Fruit fly (Drosophila melanogaster) whole organism, embryonic: Measurements from ENCODE around the gene ATPsyngamma.
A peak's percentile ranks its signal among the peaks of the same experiment; 100 is the strongest.

ENCODE experiments used
- Awh ChIP-seq: fragments of 200-800 bp; sonication (Bioruptor generic); IDR thresholded peaks from 2 replicates; pipeline ENCODE4, ENCODE4 v1.3.6; 2022; ENCODE audit warnings: missing biosample characterization, missing genetic modification characterization
- CG10979 ChIP-seq: fragments of 200-800 bp; sonication (Bioruptor generic); optimal IDR thresholded peaks from 2 replicates; lab custom pipeline; 2018; ENCODE audit warnings: missing biosample characterization, mild to moderate bottlenecking, missing genetic modification characterization, moderate library complexity
- CG11398 ChIP-seq: fragments of 200-800 bp; sonication (Bioruptor generic); optimal IDR thresholded peaks from 2 replicates; lab custom pipeline; 2016; ENCODE audit warnings: missing biosample characterization, missing genetic modification characterization
- CG12236 ChIP-seq: fragments of 200-800 bp; sonication (Bioruptor generic); optimal IDR thresholded peaks from 2 replicates; lab custom pipeline; 2016; ENCODE audit warnings: missing biosample characterization, missing genetic modification characterization
- CG12391 ChIP-seq: fragments of 200-800 bp; sonication (Bioruptor generic); optimal IDR thresholded peaks from 3 replicates; lab custom pipeline; 2018; ENCODE audit warnings: missing biosample characterization, mild to moderate bottlenecking, missing genetic modification characterization, moderate library complexity
- CG12942 ChIP-seq: fragments of 200-800 bp; sonication (Bioruptor generic); optimal IDR thresholded peaks from 3 replicates; lab custom pipeline; 2016; ENCODE audit warnings: missing biosample characterization, missing genetic modification characterization
- CG14014 ChIP-seq: fragments of 200-800 bp; sonication (Bioruptor generic); IDR thresholded peaks from 2 replicates; pipeline ENCODE4 v1.3.6; 2022; ENCODE audit warnings: missing biosample characterization, missing genetic modification characterization
- CG14667 ChIP-seq: fragments of 200-800 bp; sonication (Bioruptor generic); IDR thresholded peaks from 2 replicates; pipeline ENCODE4 v1.3.6; 2022; ENCODE audit warnings: missing biosample characterization, missing genetic modification characterization
- CG15011 ChIP-seq: fragments of 200-800 bp; sonication (Bioruptor generic); optimal IDR thresholded peaks from 3 replicates; lab custom pipeline; 2018; ENCODE audit warnings: missing biosample characterization, mild to moderate bottlenecking, missing genetic modification characterization
- CG3065 ChIP-seq: fragments of 200-800 bp; sonication (Bioruptor generic); optimal IDR thresholded peaks from 2 replicates; lab custom pipeline; 2016; ENCODE audit warnings: missing biosample characterization, missing genetic modification characterization
- CG33213 ChIP-seq: fragments of 200-800 bp; sonication (Bioruptor generic); optimal IDR thresholded peaks from 3 replicates; lab custom pipeline; 2016; ENCODE audit warnings: missing biosample characterization, missing genetic modification characterization
- CG34376 ChIP-seq: fragments of 200-800 bp; sonication (Bioruptor generic); optimal IDR thresholded peaks from 2 replicates; lab custom pipeline; 2018; ENCODE audit warnings: missing biosample characterization, mild to moderate bottlenecking, missing genetic modification characterization
- CG3838 ChIP-seq: fragments of 200-800 bp; sonication (Bioruptor generic); optimal IDR thresholded peaks from 3 replicates; lab custom pipeline; 2016; ENCODE audit warnings: missing biosample characterization, missing genetic modification characterization
- CG4854 ChIP-seq: fragments of 200-800 bp; sonication (Bioruptor generic); optimal IDR thresholded peaks from 2 replicates; lab custom pipeline; 2016; ENCODE audit warnings: missing biosample characterization, missing genetic modification characterization, inconsistent platforms
- CG7839 ChIP-seq: fragments of 200-800 bp; sonication (Bioruptor generic); optimal IDR thresholded peaks from 3 replicates; lab custom pipeline; 2018; ENCODE audit warnings: missing biosample characterization, mild to moderate bottlenecking, missing genetic modification characterization, moderate library complexity
- CG8281 ChIP-seq: fragments of 200-800 bp; sonication (Bioruptor generic); optimal IDR thresholded peaks from 2 replicates; lab custom pipeline; 2018; ENCODE audit warnings: missing biosample characterization, mild to moderate bottlenecking, missing genetic modification characterization, moderate library complexity
- CG8388 ChIP-seq: fragments of 200-800 bp; sonication (Bioruptor generic); optimal IDR thresholded peaks from 2 replicates; lab custom pipeline; 2019; ENCODE audit warnings: missing biosample characterization, mild to moderate bottlenecking, missing genetic modification characterization, moderate library complexity
- CG8478 ChIP-seq: fragments of >200 bp; optimal IDR thresholded peaks from 2 replicates; lab custom pipeline; 2018
- CTCF ChIP-seq: fragments of 200-800 bp; sonication (Bioruptor generic); optimal IDR thresholded peaks from 2 replicates; lab custom pipeline; 2017; ENCODE audit warnings: missing biosample characterization, mild to moderate bottlenecking, missing genetic modification characterization, moderate library complexity
- CoRest ChIP-seq: fragments of 200-800 bp; sonication (Bioruptor generic); optimal IDR thresholded peaks from 3 replicates; lab custom pipeline; 2018; ENCODE audit warnings: missing biosample characterization, mild to moderate bottlenecking, missing genetic modification characterization, moderate library complexity
- Doc2 ChIP-seq: fragments of 200-800 bp; sonication (Bioruptor generic); IDR thresholded peaks from 2 replicates; pipeline ENCODE4 v1.3.6; 2022; ENCODE audit warnings: missing biosample characterization, missing genetic modification characterization
- Hmx ChIP-seq: fragments of 200-800 bp; sonication (Bioruptor generic); optimal IDR thresholded peaks from 2 replicates; lab custom pipeline; 2016; ENCODE audit warnings: missing biosample characterization, missing genetic modification characterization
- Hr3 ChIP-seq: fragments of 200-800 bp; sonication (Bioruptor generic); optimal IDR thresholded peaks from 3 replicates; lab custom pipeline; 2016; ENCODE audit warnings: missing biosample characterization, missing genetic modification characterization
- Mad ChIP-seq: fragments of 200-800 bp; sonication (Bioruptor generic); optimal IDR thresholded peaks from 2 replicates; lab custom pipeline; 2016; ENCODE audit warnings: missing biosample characterization, missing genetic modification characterization
- Ravus ChIP-seq: fragments of 200-800 bp; sonication (Bioruptor generic); IDR thresholded peaks from 2 replicates; pipeline ENCODE4 v1.3.6; 2022; ENCODE audit warnings: missing biosample characterization, missing genetic modification characterization
- ab ChIP-seq: fragments of 200-800 bp; sonication (Bioruptor generic); optimal IDR thresholded peaks from 2 replicates; lab custom pipeline; 2016; ENCODE audit warnings: missing biosample characterization, missing genetic modification characterization
- amos ChIP-seq: fragments of 200-800 bp; sonication (Bioruptor generic); IDR thresholded peaks from 2 replicates; pipeline ENCODE4 v1.3.6; 2022; ENCODE audit warnings: missing biosample characterization, missing genetic modification characterization; ENCODE audit not compliant: partially characterized antibody
- ap ChIP-seq: fragments of 200-800 bp; sonication (Bioruptor generic); IDR thresholded peaks from 2 replicates; pipeline ENCODE4 v1.3.6; 2022; ENCODE audit warnings: missing biosample characterization, missing genetic modification characterization
- ato ChIP-seq: fragments of 200-800 bp; sonication (Bioruptor generic); IDR thresholded peaks from 2 replicates; pipeline ENCODE4 v1.3.6; 2022; ENCODE audit warnings: missing biosample characterization, missing genetic modification characterization; ENCODE audit not compliant: partially characterized antibody
- az2 ChIP-seq: fragments of 200-800 bp; sonication (Bioruptor generic); optimal IDR thresholded peaks from 3 replicates; lab custom pipeline; 2016; ENCODE audit warnings: missing biosample characterization, missing genetic modification characterization
- bab2 ChIP-seq: fragments of 200-800 bp; sonication (Bioruptor generic); optimal IDR thresholded peaks from 2 replicates; lab custom pipeline; 2016; ENCODE audit warnings: missing biosample characterization, missing genetic modification characterization
- bcd ChIP-seq: fragments of 200-800 bp; sonication (Bioruptor generic); optimal IDR thresholded peaks from 2 replicates; lab custom pipeline; 2017; ENCODE audit warnings: missing biosample characterization, mild to moderate bottlenecking, missing genetic modification characterization
- chm ChIP-seq: fragments of 200-800 bp; sonication (Bioruptor generic); IDR thresholded peaks from 2 replicates; pipeline ENCODE4 v1.3.6; 2022; ENCODE audit warnings: missing biosample characterization, missing genetic modification characterization
- dysf ChIP-seq: fragments of 200-800 bp; sonication (Bioruptor generic); IDR thresholded peaks from 3 replicates; pipeline ENCODE4 v1.3.6; 2022; ENCODE audit warnings: missing biosample characterization, missing genetic modification characterization
- gce ChIP-seq: fragments of 200-800 bp; sonication (Bioruptor generic); IDR thresholded peaks from 3 replicates; pipeline ENCODE4 v1.3.6; 2022; ENCODE audit warnings: missing biosample characterization, missing genetic modification characterization
- insv ChIP-seq, 2 experiments: fragments of 200-800 bp; sonication (Bioruptor generic); optimal IDR thresholded peaks; 3 replicates each; lab custom pipeline; 2016 to 2018; ENCODE audit warnings: missing biosample characterization in 2 of 2, missing genetic modification characterization in 2 of 2
- kah ChIP-seq: fragments of 200-800 bp; sonication (Bioruptor generic); optimal IDR thresholded peaks from 2 replicates; lab custom pipeline; 2018; ENCODE audit warnings: missing biosample characterization, mild to moderate bottlenecking, missing genetic modification characterization
- lmd ChIP-seq: fragments of 200-800 bp; sonication (Bioruptor generic); IDR thresholded peaks from 2 replicates; pipeline ENCODE4 v1.3.6; 2022; ENCODE audit warnings: missing biosample characterization, missing genetic modification characterization
- lov ChIP-seq, 2 experiments: fragments of 200-800 bp in 1 of 2; fragments of >200 bp in 1 of 2; sonication (Bioruptor generic) in 1 of 2; IDR thresholded peaks in 1 of 2; optimal IDR thresholded peaks in 1 of 2; 2 replicates in 1 of 2; 3 replicates in 1 of 2; pipeline versions ENCODE4 v1.3.6 to Lab custom; 2017 to 2022; ENCODE audit warnings: missing biosample characterization in 1 of 2, missing genetic modification characterization in 1 of 2
- nmo ChIP-seq: fragments of 200-800 bp; sonication (Bioruptor generic); optimal IDR thresholded peaks from 2 replicates; lab custom pipeline; 2018; ENCODE audit warnings: missing biosample characterization, mild to moderate bottlenecking, missing genetic modification characterization, moderate library complexity
- p53 ChIP-seq: fragments of 200-800 bp; sonication (Bioruptor generic); optimal IDR thresholded peaks from 2 replicates; lab custom pipeline; 2016; ENCODE audit warnings: missing biosample characterization, missing genetic modification characterization
- pnt ChIP-seq: fragments of 200-800 bp; sonication (Bioruptor generic); optimal IDR thresholded peaks from 3 replicates; lab custom pipeline; 2016; ENCODE audit warnings: missing biosample characterization, missing genetic modification characterization
- repo ChIP-seq: fragments of 200-800 bp; sonication (Bioruptor generic); optimal IDR thresholded peaks from 2 replicates; lab custom pipeline; 2016; ENCODE audit warnings: missing biosample characterization, missing genetic modification characterization
- shn ChIP-seq: fragments of 200-800 bp; sonication (Bioruptor generic); optimal IDR thresholded peaks from 3 replicates; lab custom pipeline; 2016; ENCODE audit warnings: missing biosample characterization, missing genetic modification characterization
- sim ChIP-seq: fragments of 200-800 bp; sonication (Bioruptor generic); IDR thresholded peaks from 2 replicates; pipeline ENCODE4 v1.3.6; 2022; ENCODE audit warnings: missing biosample characterization, missing genetic modification characterization
- slou ChIP-seq: fragments of 200-800 bp; sonication (Bioruptor generic); optimal IDR thresholded peaks from 3 replicates; lab custom pipeline; 2016; ENCODE audit warnings: missing biosample characterization, missing genetic modification characterization
- trh ChIP-seq: fragments of 200-800 bp; sonication (Bioruptor generic); optimal IDR thresholded peaks from 2 replicates; lab custom pipeline; 2016; ENCODE audit warnings: missing biosample characterization, missing genetic modification characterization
- tup ChIP-seq: fragments of 200-800 bp; sonication (Bioruptor generic); optimal IDR thresholded peaks from 2 replicates; lab custom pipeline; 2016; ENCODE audit warnings: missing biosample characterization, mild to moderate bottlenecking, missing genetic modification characterization, moderate library complexity
- unpg ChIP-seq: fragments of 200-800 bp; sonication (Bioruptor generic); optimal IDR thresholded peaks from 3 replicates; lab custom pipeline; 2018; ENCODE audit warnings: missing biosample characterization, mild to moderate bottlenecking, missing genetic modification characterization, moderate library complexity
- vvl ChIP-seq: fragments of 200-800 bp; sonication (Bioruptor generic); IDR thresholded peaks from 2 replicates; pipeline ENCODE4 v1.3.6; 2022; ENCODE audit warnings: missing biosample characterization, missing genetic modification characterization
- zf30C ChIP-seq: fragments of 200-800 bp; sonication (Bioruptor generic); optimal IDR thresholded peaks from 3 replicates; lab custom pipeline; 2018; ENCODE audit warnings: missing biosample characterization, mild to moderate bottlenecking, missing genetic modification characterization

ATPsyngamma gene

dm6 chr3R:29774360-29775193 lies 25.6 kb upstream of the ATPsyngamma start (continued):
- peak; percentile 30 for TF ChIP-seq unpg (GFP tag; lab: Kevin White, UChicago)
- TF ChIP-seq trh = no peak
- TF ChIP-seq CG15011 (GFP tag; lab: Kevin White, UChicago) = no peak
- no peak for TF ChIP-seq ab (GFP tag; lab: Kevin White, UChicago)
- no peak for TF ChIP-seq Mad (GFP tag; lab: Kevin White, UChicago)
- peak; percentile 43; the same call in 1 of the 2 replicates for TF ChIP-seq vvl (GFP tag; lab: Robert Waterston, UW)
- TF ChIP-seq shn (GFP tag; lab: Kevin White, UChicago) = no peak
- TF ChIP-seq CG8388 (GFP tag; lab: Kevin White, UChicago) = no peak
- TF ChIP-seq az2 = no peak
- no peak for TF ChIP-seq sim (GFP tag; lab: Robert Waterston, UW)
- TF ChIP-seq CG4854 (GFP tag; lab: Kevin White, UChicago) = no peak
- no peak for TF ChIP-seq ato
- peak; percentile 29; the same call in 1 of the 2 replicates for TF ChIP-seq CG14014 (GFP tag; lab: Robert Waterston, UW)
- no peak for TF ChIP-seq repo
- TF ChIP-seq CG33213 (GFP tag; lab: Kevin White, UChicago) = no peak
- TF ChIP-seq CG11398 (GFP tag; lab: Kevin White, UChicago) = no peak
- TF ChIP-seq CG7839 = no peak
- TF ChIP-seq tup (GFP tag; lab: Kevin White, UChicago) = no peak
- no peak for TF ChIP-seq CG12236 (GFP tag; lab: Kevin White, UChicago)
- TF ChIP-seq CG12391 (tag; lab: Kevin White, UChicago) = no peak
- no peak for TF ChIP-seq lmd (GFP tag; lab: Robert Waterston, UW)
- no peak for TF ChIP-seq CTCF
- no peak for TF ChIP-seq pnt
- TF ChIP-seq CG14667 (GFP tag; lab: Robert Waterston, UW) = no peak
- no peak for TF ChIP-seq CG10979 (tag; lab: Kevin White, UChicago)
- no peak for TF ChIP-seq zf30C
- no peak for TF ChIP-seq CG34376 (GFP tag; lab: Kevin White, UChicago)
- no peak for TF ChIP-seq dysf (GFP tag; lab: Robert Waterston, UW)
- TF ChIP-seq lov (optimal IDR thresholded peaks at IDR 0.05; lab: Kevin White, UChicago) = no peak
- TF ChIP-seq lov (GFP tag; IDR thresholded peaks at IDR 0.05; lab: Robert Waterston, UW) = no peak
- TF ChIP-seq bab2 (GFP tag; lab: Kevin White, UChicago) = no peak
- TF ChIP-seq kah (GFP tag; lab: Kevin White, UChicago) = peak; percentile 20
- TF ChIP-seq Hr3 (GFP tag; lab: Kevin White, UChicago) = no peak
- TF ChIP-seq nmo (GFP tag; lab: Kevin White, UChicago) = no peak
- TF ChIP-seq Ravus (GFP tag; lab: Robert Waterston, UW) = no peak
- peak; percentile 44 to 91 for TF ChIP-seq insv (GFP tag; optimal IDR thresholded peaks at IDR 0.05; lab: Kevin White, UChicago)
- TF ChIP-seq CG8478 (lab: Kevin White, UChicago) = no peak
- no peak; the same call in 2 of the 3 replicates for TF ChIP-seq gce (GFP tag; lab: Robert Waterston, UW)
- no peak for TF ChIP-seq bcd (GFP tag; lab: Kevin White, UChicago)
- TF ChIP-seq CG8281 (tag; lab: Kevin White, UChicago) = no peak
- TF ChIP-seq amos = no peak; the same call in 1 of the 2 replicates
- TF ChIP-seq Hmx = no peak
- no peak for TF ChIP-seq CG3838
- no peak for TF ChIP-seq Awh (GFP tag; lab: Robert Waterston, UW)
- TF ChIP-seq CG3065 (GFP tag; lab: Kevin White, UChicago) = no peak
- no peak for TF ChIP-seq CG12942 (GFP tag; lab: Kevin White, UChicago)
- TF ChIP-seq CoRest (tag; lab: Kevin White, UChicago) = no peak
- TF ChIP-seq Doc2 = no peak
- no peak for TF ChIP-seq slou
- no peak for TF ChIP-seq p53 (GFP tag; lab: Kevin White, UChicago)
- TF ChIP-seq ap (GFP tag; lab: Robert Waterston, UW) = no peak
- peak; percentile 65 for TF ChIP-seq chm (GFP tag; lab: Robert Waterston, UW)
